Fruit fly (Drosophila melanogaster) whole organism, adult: ENCODE results near the gene Sgt.

Experiments
- CG11617 ChIP-seq: fragments of 200-800 bp; sonication (Bioruptor generic); optimal IDR thresholded peaks from 2 replicates; lab custom pipeline; 2017; ENCODE audit warnings: mild to moderate bottlenecking, missing biosample characterization, missing genetic modification reagents, missing genetic modification characterization
- CG14711 ChIP-seq: fragments of 200-800 bp; sonication (Bioruptor generic); optimal IDR thresholded peaks from 2 replicates; lab custom pipeline; 2018; ENCODE audit warnings: missing biosample characterization, mild to moderate bottlenecking, missing genetic modification characterization, moderate library complexity
- CG1620 ChIP-seq: fragments of 200-800 bp; sonication (Bioruptor generic); optimal IDR thresholded peaks from 2 replicates; lab custom pipeline; 2016; ENCODE audit warnings: missing biosample characterization, missing genetic modification characterization
- CG33017 ChIP-seq: fragments of 200-800 bp; sonication (Bioruptor generic); optimal IDR thresholded peaks from 2 replicates; lab custom pipeline; 2018; ENCODE audit warnings: missing biosample characterization, mild to moderate bottlenecking, missing genetic modification characterization, moderate library complexity
- CG5204 ChIP-seq: fragments of 200-800 bp; sonication (Bioruptor generic); optimal IDR thresholded peaks from 2 replicates; lab custom pipeline; 2016; ENCODE audit warnings: missing biosample characterization, missing genetic modification characterization
- CG7045 ChIP-seq: fragments of 200-800 bp; sonication (Bioruptor generic); optimal IDR thresholded peaks from 2 replicates; lab custom pipeline; 2017; ENCODE audit warnings: missing biosample characterization, mild to moderate bottlenecking, missing genetic modification characterization
- CG7101 ChIP-seq: fragments of 200-800 bp; sonication (Bioruptor generic); optimal IDR thresholded peaks from 2 replicates; lab custom pipeline; 2018; ENCODE audit warnings: missing biosample characterization, mild to moderate bottlenecking, missing genetic modification characterization, moderate library complexity
- Clk ChIP-seq: fragments of 200-800 bp; sonication (Bioruptor generic); optimal IDR thresholded peaks from 2 replicates; lab custom pipeline; 2017; ENCODE audit warnings: missing biosample characterization, missing genetic modification characterization
- Crg-1 ChIP-seq: fragments of 200-800 bp; sonication (Bioruptor generic); optimal IDR thresholded peaks from 2 replicates; lab custom pipeline; 2016; ENCODE audit warnings: missing biosample characterization, missing genetic modification characterization
- bab1 ChIP-seq: fragments of 200-800 bp; sonication (Bioruptor generic); optimal IDR thresholded peaks from 3 replicates; lab custom pipeline; 2019; ENCODE audit warnings: missing biosample characterization, mild to moderate bottlenecking, missing genetic modification characterization, moderate library complexity
- cnc ChIP-seq, 2 experiments: fragments of >200 bp; optimal IDR thresholded peaks; 2 replicates each; lab custom pipeline; 2017
- kay ChIP-seq: fragments of 200-800 bp; sonication (Bioruptor generic); peaks from one replicate; lab custom pipeline; 2016; ENCODE audit warnings: missing biosample characterization, missing genetic modification characterization, borderline replicate concordance
- ovo ChIP-seq: fragments of 200-800 bp; sonication (Bioruptor generic); optimal IDR thresholded peaks from 2 replicates; lab custom pipeline; 2016; ENCODE audit warnings: missing biosample characterization, missing genetic modification characterization
- tj ChIP-seq: fragments of 200-800 bp; sonication (Bioruptor generic); optimal IDR thresholded peaks from 3 replicates; lab custom pipeline; 2017; ENCODE audit warnings: missing biosample characterization, mild to moderate bottlenecking, missing genetic modification characterization, moderate library complexity

DNA sequence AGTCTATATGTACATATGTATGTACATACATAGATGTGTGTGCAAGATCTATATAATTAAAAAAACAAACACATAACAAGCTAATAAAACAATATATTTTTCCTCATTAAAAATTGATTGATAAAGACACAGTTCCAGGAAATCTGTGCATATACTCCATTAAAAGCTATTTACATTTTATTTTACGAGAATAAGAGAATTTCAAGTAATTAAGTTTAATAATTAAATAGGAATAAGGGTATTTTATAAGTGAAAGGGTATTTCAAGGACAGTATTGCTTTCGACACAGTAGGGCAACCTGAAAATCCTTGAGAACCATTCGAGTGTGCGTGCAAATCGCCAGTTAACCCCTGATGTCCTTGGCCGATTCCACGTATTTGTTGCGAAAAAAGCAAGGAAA is 18.8 kb upstream of the Sgt start, which contains the start of gene CG5050:
- TF ChIP-seq CG7101 (tag; lab: Kevin White, UChicago): no peak
- no peak for TF ChIP-seq Crg-1
- no peak for TF ChIP-seq CG1620 (GFP tag; lab: Kevin White, UChicago)
- no peak for TF ChIP-seq tj
- no peak for TF ChIP-seq CG33017
- no peak for TF ChIP-seq bab1 (GFP tag; lab: Kevin White, UChicago)
- no peak for TF ChIP-seq kay
- TF ChIP-seq CG7045: no peak
- TF ChIP-seq CG11617 (GFP tag; lab: Kevin White, UChicago): no peak
- TF ChIP-seq CG14711: no peak
- no peak for TF ChIP-seq CG5204
- TF ChIP-seq cnc (optimal IDR thresholded peaks at IDR 0.05; lab: Kevin White, UChicago): no peak
- TF ChIP-seq ovo (GFP tag; lab: Kevin White, UChicago): no peak
- no peak for TF ChIP-seq Clk (GFP tag; lab: Kevin White, UChicago)
